Fruit fly (Drosophila melanogaster): ENCODE data around the gene Bre1.

Bre1 gene

dm6 chr3L:5813016-5813415 is 19.0 kb upstream of the Bre1 start, which contains the start of gene mad2 (continued):
- no peak for TF ChIP-seq dysf (GFP tag; IDR thresholded peaks at IDR 0.05)
- TF ChIP-seq insv (GFP tag; optimal IDR thresholded peaks at IDR 0.05), result peak in 1 of 2 experiments; percentile 44
- TF ChIP-seq CG33213 (GFP tag; optimal IDR thresholded peaks at IDR 0.05), result peak; percentile 66
- no peak for TF ChIP-seq CG6175 (GFP tag; IDR thresholded peaks at IDR 0.05)
- TF ChIP-seq CG15514 (GFP tag; optimal IDR thresholded peaks at IDR 0.05), result peak; percentile 59
- no peak for TF ChIP-seq Tbp (GFP tag; optimal IDR thresholded peaks at IDR 0.05)
- TF ChIP-seq CG13894 (tag; optimal IDR thresholded peaks at IDR 0.05), result peak; percentile 40
- TF ChIP-seq PHDP (tag; optimal IDR thresholded peaks at IDR 0.05), result peak; percentile 23
- TF ChIP-seq CG2712 (tag; optimal IDR thresholded peaks at IDR 0.05), result peak; percentile 31
- no peak for TF ChIP-seq CG4282 (GFP tag; optimal IDR thresholded peaks at IDR 0.05)
- TF ChIP-seq klu (GFP tag; IDR thresholded peaks at IDR 0.05), result no peak
- no peak for TF ChIP-seq CG10654 (GFP tag; optimal IDR thresholded peaks at IDR 0.05)
- TF ChIP-seq CG13624 (GFP tag; optimal IDR thresholded peaks at IDR 0.05), result peak; percentile 75
- peak; percentile 33 for TF ChIP-seq CrebB (tag; optimal IDR thresholded peaks at IDR 0.05)
- no peak for TF ChIP-seq Taf1 (GFP tag; IDR thresholded peaks at IDR 0.05)
- no peak for TF ChIP-seq gsb (GFP tag; IDR thresholded peaks at IDR 0.05)
- TF ChIP-seq peb (GFP tag; IDR thresholded peaks at IDR 0.05), result no peak
- TF ChIP-seq Abd-B (GFP tag; optimal IDR thresholded peaks at IDR 0.05), result peak; percentile 6
- TF ChIP-seq Opbp (GFP tag; IDR thresholded peaks at IDR 0.05; ENCODE audit: partially characterized antibody), result peak; percentile 78
- TF ChIP-seq CG12155 (GFP tag; optimal IDR thresholded peaks at IDR 0.05), result peak; percentile 52
- peak; percentile 98 for TF ChIP-seq pzg (GFP tag; optimal IDR thresholded peaks at IDR 0.05)
- no peak for TF ChIP-seq CG7839 (tag; optimal IDR thresholded peaks at IDR 0.05)
- TF ChIP-seq CG2120 (GFP tag; optimal IDR thresholded peaks at IDR 0.05), result peak; percentile 39
- no peak for TF ChIP-seq CG11695 (GFP tag; IDR thresholded peaks at IDR 0.05)
- peak; percentile 97 for TF ChIP-seq CG7928 (GFP tag; optimal IDR thresholded peaks at IDR 0.05)
- peak; percentile 4 for TF ChIP-seq ewg (GFP tag; optimal IDR thresholded peaks at IDR 0.05)
- peak; percentile 41; the same call in 1 of the 2 replicates for TF ChIP-seq Rfx (GFP tag; IDR thresholded peaks at IDR 0.05)
- no peak for TF ChIP-seq CG1233 (GFP tag; optimal IDR thresholded peaks at IDR 0.05)
- no peak for TF ChIP-seq CG6765 (GFP tag; optimal IDR thresholded peaks at IDR 0.05)
- peak in 1 of 2 experiments; percentile 9 for TF ChIP-seq Trl (optimal IDR thresholded peaks at IDR 0.05)
- TF ChIP-seq Trl (GFP tag; optimal IDR thresholded peaks at IDR 0.05), result no peak
- peak; percentile 9 for TF ChIP-seq CG7987 (GFP tag; optimal IDR thresholded peaks at IDR 0.05)
- TF ChIP-seq Dref (GFP tag; IDR thresholded peaks at IDR 0.05), result peak; percentile 96
- no peak for TF ChIP-seq cato (GFP tag; optimal IDR thresholded peaks at IDR 0.05; ENCODE audit: borderline replicate concordance)
- peak; percentile 56 for TF ChIP-seq pho (GFP tag; optimal IDR thresholded peaks at IDR 0.05)
- TF ChIP-seq sens (GFP tag), result peak; percentile 24
- TF ChIP-seq kay (GFP tag; optimal IDR thresholded peaks at IDR 0.05), result no peak
- peak; percentile 100 for TF ChIP-seq E2f2 (GFP tag; IDR thresholded peaks at IDR 0.05)
- TF ChIP-seq Hr51 (GFP tag; optimal IDR thresholded peaks at IDR 0.05), result no peak
- TF ChIP-seq Jarid2 (GFP tag; optimal IDR thresholded peaks at IDR 0.05), result no peak
- no peak for TF ChIP-seq Fer2 (tag; optimal IDR thresholded peaks at IDR 0.05)
- no peak for TF ChIP-seq CG13123 (GFP tag; optimal IDR thresholded peaks at IDR 0.05)
- peak; percentile 48; the same call in 1 of the 2 replicates for TF ChIP-seq CG6272 (GFP tag; IDR thresholded peaks at IDR 0.05)
- TF ChIP-seq lilli (GFP tag; optimal IDR thresholded peaks at IDR 0.05), result peak; percentile 11
- no peak for TF ChIP-seq Vsx1 (GFP tag; optimal IDR thresholded peaks at IDR 0.05)
- peak; percentile 28 for TF ChIP-seq Nf-YC (tag; optimal IDR thresholded peaks at IDR 0.05)
- TF ChIP-seq Asciz (GFP tag; optimal IDR thresholded peaks at IDR 0.05), result no peak
- TF ChIP-seq CG12659 (GFP tag; optimal IDR thresholded peaks at IDR 0.05), result peak; percentile 55
- TF ChIP-seq pita (GFP tag; optimal IDR thresholded peaks at IDR 0.05), result peak; percentile 94
- TF ChIP-seq zen (tag; optimal IDR thresholded peaks at IDR 0.05), result peak; percentile 28
- TF ChIP-seq CG8388 (GFP tag; optimal IDR thresholded peaks at IDR 0.05), result no peak

All from whole organism, embryonic.